Worm (Caenorhabditis elegans): ENCODE results near the gene C34H4.5.

Gene C34H4.5

DNA sequence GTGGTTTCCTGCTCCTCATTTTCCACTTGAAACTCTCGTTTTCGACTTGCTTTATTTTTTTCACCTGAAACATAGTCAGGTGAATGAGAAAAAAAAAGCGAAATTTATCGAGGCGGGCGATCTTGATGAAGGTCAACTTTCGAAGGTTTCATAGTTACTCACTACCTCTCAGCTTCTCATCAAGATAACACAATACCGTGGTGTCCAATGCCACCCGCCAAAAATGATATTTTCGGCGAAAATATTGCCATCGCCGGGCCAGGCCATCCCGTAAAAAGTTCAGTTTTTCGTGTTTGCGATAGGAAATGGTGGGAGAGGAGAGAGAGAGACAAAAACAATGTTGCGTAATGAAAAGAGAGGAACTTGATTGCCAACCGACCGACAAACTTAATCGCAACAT, 2.9 kb downstream of the C34H4.5 start:
- TF ChIP-seq nhr-85 (tag) (peak; percentile 73), grh-1 (GFP tag; IDR thresholded peaks at IDR 0.05) (no peak), nhr-90 (tag; optimal IDR thresholded peaks at IDR 0.05; ENCODE audit: poor library complexity) (no peak), efl-1 (optimal IDR thresholded peaks at IDR 0.05) (no peak), efl-1 (GFP tag; optimal IDR thresholded peaks at IDR 0.05 in 1 of 2) (peak in 1 of 2 experiments; percentile 85), rnt-1 (tag; optimal IDR thresholded peaks at IDR 0.05) (peak; percentile 13), lin-14 (GFP tag; optimal IDR thresholded peaks at IDR 0.05) (peak; percentile 66), blmp-1 (tag; optimal IDR thresholded peaks at IDR 0.05) (peak; percentile 80), lsy-2 (tag; optimal IDR thresholded peaks at IDR 0.05) (peak in 1 of 2 experiments; percentile 6)

ce11 chrIV:1536316-1536715, 13.7 kb downstream of the C34H4.5 start, which contains the start of gene K03H6.5:
Gene K03H6.5, minus strand, starts transcription at chrIV:1536416.
- TF ChIP-seq nhr-47 (tag; optimal IDR thresholded peaks at IDR 0.05) (no peak), blmp-1 (tag; optimal IDR thresholded peaks at IDR 0.05) (no peak), pqm-1 (tag; optimal IDR thresholded peaks at IDR 0.05) (no peak), ceh-88 (GFP tag; IDR thresholded peaks at IDR 0.05) (no peak), unc-98 (GFP tag; IDR thresholded peaks at IDR 0.05) (no peak), skn-1 (tag; optimal IDR thresholded peaks at IDR 0.05) (no peak), zag-1 (tag; optimal IDR thresholded peaks at IDR 0.05) (no peak)

DNA sequence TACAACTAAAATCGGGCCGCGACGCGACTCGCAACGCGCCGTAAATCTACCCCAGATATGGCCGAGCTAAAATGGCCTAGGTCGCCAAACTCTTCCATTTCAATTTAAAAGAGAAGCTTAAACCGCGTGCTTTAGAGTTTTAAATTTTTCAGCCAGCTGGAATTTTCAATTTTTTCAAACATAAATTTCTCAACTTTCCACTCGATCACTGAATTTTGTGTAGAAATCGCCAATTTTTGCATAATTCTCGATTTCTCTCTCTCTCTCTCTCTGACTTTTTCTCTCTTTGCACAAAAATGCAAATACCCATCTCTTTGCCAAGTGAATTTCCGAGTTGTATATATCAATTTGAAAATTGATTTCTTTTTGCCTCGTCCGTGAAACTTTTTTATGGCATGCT, 26.6 kb downstream of the C34H4.5 start, which contains the start of gene K03H6.1:
K03H6.1 (plus strand) TSS at position 301 of the 400 bp plus-strand sequence.
- TF ChIP-seq nhr-90 (tag; optimal IDR thresholded peaks at IDR 0.05; ENCODE audit: poor library complexity): no peak
- TF ChIP-seq Y116A8C.19 (tag; optimal IDR thresholded peaks at IDR 0.05; ENCODE audit: borderline replicate concordance): no peak
- TF ChIP-seq mef-2 (tag; optimal IDR thresholded peaks at IDR 0.05): no peak
- no peak for TF ChIP-seq mdl-1 (tag; optimal IDR thresholded peaks at IDR 0.05)
- no peak for TF ChIP-seq C16A3.4 (tag; optimal IDR thresholded peaks at IDR 0.05)

ce11 chrIV:1522358-1522757, 27.7 kb downstream of the C34H4.5 start:
- no peak for TF ChIP-seq elt-3 (tag; optimal IDR thresholded peaks at IDR 0.05)
- TF ChIP-seq efl-1 (optimal IDR thresholded peaks at IDR 0.05): no peak
- peak in 1 of 2 experiments; percentile 87 for TF ChIP-seq efl-1 (GFP tag; optimal IDR thresholded peaks at IDR 0.05 in 1 of 2)
- TF ChIP-seq aly-2 (tag; optimal IDR thresholded peaks at IDR 0.05): no peak
- peak; percentile 71 for TF ChIP-seq ceh-8 (GFP tag; optimal IDR thresholded peaks at IDR 0.05)

DNA sequence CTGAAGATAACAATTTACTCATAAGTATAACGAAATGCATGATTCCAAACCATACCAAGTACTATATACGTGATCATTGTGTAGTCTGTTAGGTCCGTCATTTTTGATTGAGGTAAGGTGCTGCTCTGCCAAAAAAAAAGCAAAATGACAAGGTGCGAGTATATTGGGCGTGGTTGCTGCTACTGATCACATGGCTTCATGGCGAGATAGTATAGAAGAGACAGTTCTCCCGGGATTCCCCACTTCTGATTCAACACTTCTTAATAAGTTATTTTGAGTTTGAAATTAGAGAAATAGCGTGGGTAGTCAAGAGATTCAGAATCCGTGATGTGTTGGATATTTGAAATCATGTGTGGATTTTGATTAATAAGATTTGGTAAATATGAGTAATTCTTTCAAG, 28.8 kb downstream of the C34H4.5 start, which contains the start of gene K03H6.4:
K03H6.4 (minus strand) TSS at position 101 of the 400 bp plus-strand sequence.
- peak; percentile 39 for TF ChIP-seq ceh-8 (GFP tag; optimal IDR thresholded peaks at IDR 0.05)
- TF ChIP-seq zag-1 (tag; optimal IDR thresholded peaks at IDR 0.05): no peak

DNA sequence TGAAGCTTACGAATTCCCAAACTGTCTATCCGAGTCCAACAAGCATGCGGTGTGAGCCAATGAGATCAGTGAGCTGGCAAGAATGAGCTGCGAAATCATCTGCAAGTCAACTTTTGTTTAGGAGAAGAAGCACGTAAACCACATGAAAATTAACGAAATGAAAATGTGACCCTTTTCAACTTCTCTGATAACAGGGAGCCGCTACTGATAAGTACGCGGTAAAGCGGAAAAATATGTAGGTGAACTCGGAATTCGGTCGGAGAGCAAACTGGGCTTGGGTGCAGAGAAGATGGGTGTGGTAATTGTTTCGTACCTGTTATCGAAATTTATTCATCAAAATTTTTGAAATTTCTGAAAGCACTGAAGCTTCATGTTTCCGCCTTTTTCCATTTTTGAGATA, 33.5 kb downstream of the C34H4.5 start, which contains the start of gene clec-172:
clec-172 (minus strand) TSS at position 101 of the 400 bp plus-strand sequence.
- TF ChIP-seq efl-1 (optimal IDR thresholded peaks at IDR 0.05) (no peak), efl-1 (GFP tag; optimal IDR thresholded peaks at IDR 0.05 in 1 of 2) (no peak), ceh-88 (GFP tag; IDR thresholded peaks at IDR 0.05) (no peak), ceh-63 (GFP tag; optimal IDR thresholded peaks at IDR 0.05) (no peak), hlh-4 (tag; optimal IDR thresholded peaks at IDR 0.05) (no peak), mdl-1 (tag; optimal IDR thresholded peaks at IDR 0.05) (no peak)

ce11 chrIV:1515891-1516290, 34.1 kb downstream of the C34H4.5 start:
- TF ChIP-seq vab-15 (tag; optimal IDR thresholded peaks at IDR 0.05) (no peak), nhr-237 (tag; optimal IDR thresholded peaks at IDR 0.05) (no peak), tbx-2 (tag; optimal IDR thresholded peaks at IDR 0.05) (no peak), C04F5.9 (tag; optimal IDR thresholded peaks at IDR 0.05) (no peak), pqm-1 (tag; optimal IDR thresholded peaks at IDR 0.05) (no peak)
